Worm (Caenorhabditis elegans) whole organism, young adult: ENCODE data around the gene Y46G5A.8.
A peak's percentile ranks its signal among the peaks of the same experiment; 100 is the strongest.

Source experiments
- B0019.2 ChIP-seq: fragments of 200-800 bp; sonication (Bioruptor generic); conservative IDR thresholded peaks from 2 replicates; pipeline ENCODE4 v1.3.6; 2022; ENCODE audit warnings: missing genetic modification reagents, missing genetic modification characterization, missing compliant biosample characterization
- B0336.3 ChIP-seq: fragments of 200-800 bp; sonication (Bioruptor generic); IDR thresholded peaks from 2 replicates; pipeline ENCODE4 v1.3.6; 2022; ENCODE audit warnings: missing genetic modification characterization, missing compliant biosample characterization
- D2030.7 ChIP-seq: fragments of 200-800 bp; sonication (Bioruptor generic); IDR thresholded peaks from 2 replicates; pipeline ENCODE4 v1.3.6; 2022; ENCODE audit warnings: missing genetic modification reagents, missing genetic modification characterization, missing compliant biosample characterization
- F22D6.2 ChIP-seq: sonication (generic microtip); optimal IDR thresholded peaks from 2 replicates; lab custom pipeline; 2016; ENCODE audit warnings: mild to moderate bottlenecking, missing genetic modification characterization, missing compliant biosample characterization
- F33H1.4 ChIP-seq: fragments of 200-800 bp; sonication (Bioruptor generic); IDR thresholded peaks from 2 replicates; pipeline ENCODE4 v1.3.6; 2022; ENCODE audit warnings: missing genetic modification reagents, missing genetic modification characterization, missing compliant biosample characterization
- F49E8.2 ChIP-seq: sonication (generic microtip); optimal IDR thresholded peaks from 3 replicates; lab custom pipeline; 2017; ENCODE audit warnings: missing genetic modification characterization, mild to moderate bottlenecking, missing compliant biosample characterization, antibody characterized with exemption, moderate library complexity; ENCODE audit not compliant: insufficient read depth
- F52B5.7 ChIP-seq: sonication (generic microtip); optimal IDR thresholded peaks from 2 replicates; lab custom pipeline; 2016; ENCODE audit warnings: mild to moderate bottlenecking, missing genetic modification characterization, missing compliant biosample characterization
- F57A8.1 ChIP-seq: fragments of 200-800 bp; sonication (Bioruptor generic); optimal IDR thresholded peaks from 2 replicates; lab custom pipeline; 2018; ENCODE audit warnings: mild to moderate bottlenecking, missing genetic modification characterization, moderate library complexity, missing compliant biosample characterization
- T26A5.8 ChIP-seq: sonication (generic microtip); optimal IDR thresholded peaks from 2 replicates; lab custom pipeline; 2016; ENCODE audit warnings: missing genetic modification characterization, missing compliant biosample characterization
- Y53F4B.3 ChIP-seq: fragments of 200-800 bp; sonication (Bioruptor generic); IDR thresholded peaks from 2 replicates; pipeline ENCODE4 v1.3.6; 2022; ENCODE audit warnings: missing genetic modification reagents, missing genetic modification characterization, missing compliant biosample characterization
- Y79H2A.3 ChIP-seq: fragments of 200-800 bp; sonication (Bioruptor generic); conservative IDR thresholded peaks from 2 replicates; pipeline ENCODE4 v1.3.6; 2022; ENCODE audit warnings: missing genetic modification reagents, missing genetic modification characterization, missing compliant biosample characterization
- Y95B8A.8 ChIP-seq: fragments of 200-800 bp; sonication (Bioruptor generic); IDR thresholded peaks from 2 replicates; pipeline ENCODE4 v1.3.6; 2022; ENCODE audit warnings: missing genetic modification reagents, missing genetic modification characterization, missing compliant biosample characterization
- ZK185.1 ChIP-seq: sonication (generic microtip); optimal IDR thresholded peaks from 2 replicates; lab custom pipeline; 2016; ENCODE audit warnings: mild to moderate bottlenecking, missing genetic modification characterization, missing compliant biosample characterization; ENCODE audit not compliant: poor library complexity, severe bottlenecking
- ama-1 ChIP-seq, 3 experiments: fragments of 150-350 bp in 1 of 3; sonication (generic microtip) in 2 of 3; optimal IDR thresholded peaks; 2 replicates each; lab custom pipeline; 2014 to 2018; ENCODE audit warnings: missing biosample characterization in 2 of 3, missing genetic modification characterization in 2 of 3, missing genetic modification reagents in 2 of 3
- aptf-2 ChIP-seq: fragments of 200-800 bp; sonication (Bioruptor generic); conservative IDR thresholded peaks from 2 replicates; pipeline ENCODE4 v1.3.6; 2022; ENCODE audit warnings: missing genetic modification reagents, missing genetic modification characterization, missing compliant biosample characterization
- atf-7 ChIP-seq: sonication (generic microtip); optimal IDR thresholded peaks from 2 replicates; lab custom pipeline; 2017; ENCODE audit warnings: mild to moderate bottlenecking, missing genetic modification characterization, missing compliant biosample characterization
- attf-3 ChIP-seq: fragments of 200-800 bp; sonication (Bioruptor generic); conservative IDR thresholded peaks from 2 replicates; pipeline ENCODE4 v1.3.6; 2022; ENCODE audit warnings: missing genetic modification reagents, missing genetic modification characterization, missing compliant biosample characterization
- bed-1 ChIP-seq: fragments of 200-800 bp; sonication (Bioruptor generic); IDR thresholded peaks from 2 replicates; pipeline ENCODE4 v1.3.6; 2022; ENCODE audit warnings: missing genetic modification reagents, missing genetic modification characterization, missing compliant biosample characterization
- ceh-100 ChIP-seq: fragments of 200-800 bp; sonication (Bioruptor generic); IDR thresholded peaks from 2 replicates; pipeline ENCODE4 v1.3.6; 2022; ENCODE audit warnings: missing genetic modification reagents, missing genetic modification characterization, missing compliant biosample characterization
- ceh-91 ChIP-seq: fragments of 200-800 bp; sonication (Bioruptor generic); IDR thresholded peaks from 2 replicates; pipeline ENCODE4 v1.3.6; 2022; ENCODE audit warnings: missing genetic modification reagents, missing genetic modification characterization, missing compliant biosample characterization
- die-1 ChIP-seq: sonication (generic microtip); optimal IDR thresholded peaks from 2 replicates; lab custom pipeline; 2016; ENCODE audit warnings: missing genotype, mild to moderate bottlenecking, missing genetic modification characterization, missing compliant biosample characterization
- dpl-1 ChIP-seq: fragments of 150-350 bp; optimal IDR thresholded peaks from 2 replicates; lab custom pipeline; 2014; ENCODE audit warnings: missing biosample characterization, missing genetic modification reagents, missing genetic modification characterization
- fkh-3 ChIP-seq: sonication (generic microtip); optimal IDR thresholded peaks from 2 replicates; lab custom pipeline; 2016; ENCODE audit warnings: mild to moderate bottlenecking, missing genetic modification characterization, missing compliant biosample characterization
- him-1 ChIP-seq: sonication (generic microtip); optimal IDR thresholded peaks from 2 replicates; lab custom pipeline; 2016; ENCODE audit warnings: missing genotype, missing genetic modification reagents, missing genetic modification characterization, missing compliant biosample characterization
- hmg-1.2 ChIP-seq: fragments of 200-800 bp; sonication (Bioruptor generic); IDR thresholded peaks from 2 replicates; pipeline ENCODE4 v1.3.6; 2022; ENCODE audit warnings: missing genetic modification reagents, missing genetic modification characterization, missing compliant biosample characterization
- lin-35 ChIP-seq, 3 experiments: fragments of 150-350 bp in 2 of 3; sonication (generic microtip) in 1 of 3; optimal IDR thresholded peaks; 2 replicates each; lab custom pipeline; 2014 to 2018; ENCODE audit warnings: missing biosample characterization in 3 of 3, missing genetic modification characterization in 3 of 3, missing genetic modification reagents in 3 of 3
- lin-40 ChIP-seq: sonication (generic microtip); optimal IDR thresholded peaks from 2 replicates; lab custom pipeline; 2016; ENCODE audit warnings: missing genetic modification characterization, mild to moderate bottlenecking, missing compliant biosample characterization, missing genotype, missing genetic modification reagents
- lin-54 ChIP-seq: fragments of 200-800 bp; sonication (Bioruptor generic); optimal IDR thresholded peaks from 2 replicates; lab custom pipeline; 2018; ENCODE audit warnings: mild to moderate bottlenecking, missing genetic modification characterization, missing compliant biosample characterization
- madf-3 ChIP-seq: fragments of 200-800 bp; sonication (Bioruptor generic); IDR thresholded peaks from 2 replicates; pipeline ENCODE4 v1.3.6; 2022; ENCODE audit warnings: missing genetic modification reagents, missing genetic modification characterization, missing compliant biosample characterization
- madf-6 ChIP-seq: fragments of 200-800 bp; sonication (Bioruptor generic); IDR thresholded peaks from 2 replicates; pipeline ENCODE4 v1.3.6; 2022; ENCODE audit warnings: missing genetic modification reagents, missing genetic modification characterization, missing compliant biosample characterization
- madf-8 ChIP-seq: fragments of 200-800 bp; sonication (Bioruptor generic); conservative IDR thresholded peaks from 2 replicates; pipeline ENCODE4 v1.3.6; 2022; ENCODE audit warnings: missing genetic modification reagents, missing genetic modification characterization, missing compliant biosample characterization
- mes-4 ChIP-seq: sonication (generic microtip); optimal IDR thresholded peaks from 2 replicates; lab custom pipeline; 2016; ENCODE audit warnings: missing genotype, missing genetic modification characterization, missing compliant biosample characterization
- nfya-1 ChIP-seq: sonication (generic microtip); optimal IDR thresholded peaks from 2 replicates; lab custom pipeline; 2017; ENCODE audit warnings: antibody characterized with exemption, missing compliant biosample characterization, missing genetic modification characterization, borderline replicate concordance; ENCODE audit not compliant: insufficient read depth
- nfya-2 ChIP-seq: fragments of 200-800 bp; sonication (Bioruptor generic); IDR thresholded peaks from 2 replicates; pipeline ENCODE4 v1.3.6; 2022; ENCODE audit warnings: missing genetic modification reagents, missing genetic modification characterization, missing compliant biosample characterization
- nfyb-1 ChIP-seq: fragments of 200-800 bp; sonication (Bioruptor generic); IDR thresholded peaks from 2 replicates; pipeline ENCODE4 v1.3.6; 2022; ENCODE audit warnings: missing genetic modification reagents, missing genetic modification characterization, missing compliant biosample characterization
- nhr-179 ChIP-seq: sonication (generic microtip); optimal IDR thresholded peaks from 2 replicates; lab custom pipeline; 2016; ENCODE audit warnings: mild to moderate bottlenecking, missing genetic modification characterization, missing compliant biosample characterization
- pbrm-1 ChIP-seq: fragments of 200-800 bp; sonication (Bioruptor generic); IDR thresholded peaks from 2 replicates; pipeline ENCODE4 v1.3.6; 2022; ENCODE audit warnings: missing genetic modification reagents, missing genetic modification characterization, missing compliant biosample characterization
- rpc-1 ChIP-seq, 2 experiments: fragments of 150-350 bp in 1 of 2; sonication (generic microtip) in 1 of 2; optimal IDR thresholded peaks; 2 replicates each; lab custom pipeline; 2014 to 2018; ENCODE audit warnings: missing biosample characterization in 1 of 2, missing genetic modification characterization in 1 of 2, missing genetic modification reagents in 1 of 2, missing genotype in 1 of 2
- sdz-38 ChIP-seq: sonication (generic microtip); optimal IDR thresholded peaks from 2 replicates; lab custom pipeline; 2016; ENCODE audit warnings: missing genotype, missing genetic modification characterization, missing compliant biosample characterization
- snpc-1.1 ChIP-seq: sonication (generic microtip); optimal IDR thresholded peaks from 2 replicates; lab custom pipeline; 2017; ENCODE audit warnings: missing genetic modification characterization, mild to moderate bottlenecking, missing compliant biosample characterization, antibody characterized with exemption, moderate library complexity, missing genotype, missing genetic modification reagents; ENCODE audit not compliant: insufficient read depth
- snpc-1.3 ChIP-seq: sonication (generic microtip); optimal IDR thresholded peaks from 2 replicates; lab custom pipeline; 2017; ENCODE audit warnings: missing genetic modification characterization, mild to moderate bottlenecking, missing compliant biosample characterization, antibody characterized with exemption, moderate library complexity, missing genotype, missing genetic modification reagents; ENCODE audit not compliant: insufficient read depth
- somi-1 ChIP-seq: fragments of 200-800 bp; sonication (Bioruptor generic); optimal IDR thresholded peaks from 2 replicates; lab custom pipeline; 2018; ENCODE audit warnings: mild to moderate bottlenecking, missing genetic modification characterization, missing compliant biosample characterization
- unc-130 ChIP-seq: sonication (generic microtip); optimal IDR thresholded peaks from 2 replicates; lab custom pipeline; 2016; ENCODE audit warnings: missing genetic modification reagents, missing genetic modification characterization, missing compliant biosample characterization
- xnd-1 ChIP-seq: sonication (generic microtip); optimal IDR thresholded peaks from 2 replicates; lab custom pipeline; 2016; ENCODE audit warnings: missing genotype, missing genetic modification reagents, missing genetic modification characterization, missing compliant biosample characterization
- zfh-2 ChIP-seq: fragments of 200-800 bp; sonication (Bioruptor generic); conservative IDR thresholded peaks from 2 replicates; pipeline ENCODE4 v1.3.6; 2022; ENCODE audit warnings: missing genetic modification reagents, missing genetic modification characterization, missing compliant biosample characterization
- ztf-18 ChIP-seq: sonication (generic microtip); optimal IDR thresholded peaks from 2 replicates; lab custom pipeline; 2016; ENCODE audit warnings: missing genotype, mild to moderate bottlenecking, missing genetic modification characterization, missing compliant biosample characterization
- ztf-28 ChIP-seq: fragments of 200-800 bp; sonication (Bioruptor generic); IDR thresholded peaks from 2 replicates; pipeline ENCODE4 v1.3.6; 2022; ENCODE audit warnings: missing genetic modification reagents, missing genetic modification characterization, missing compliant biosample characterization

Gene Y46G5A.8

ce11 chrII:12739306-12739705 lies 16.8 kb upstream of the Y46G5A.8 start (continued):
- TF ChIP-seq B0336.3 (0 out of 2 replicates have a peak, but pooled peaks have one; percentile 18), bed-1 (GFP tag; lab: Robert Waterston, UW) (no peak), ztf-28 (no peak), F57A8.1 (no peak), F22D6.2 (tag; lab: Kevin White, UChicago) (no peak), ceh-91 (peak; percentile 96), sdz-38 (tag; lab: Kevin White, UChicago) (no peak), rpc-1 (optimal IDR thresholded peaks at IDR 0.05; lab: Kevin White, UChicago) (no peak), rpc-1 (tag; optimal IDR thresholded peaks at IDR 0.05; lab: Kevin White, UChicago) (no peak), Y53F4B.3 (GFP tag; lab: Robert Waterston, UW) (peak; percentile 29; the same call in 1 of the 2 replicates), D2030.7 (peak; percentile 95), ama-1 (optimal IDR thresholded peaks at IDR 0.05; lab: Kevin White, UChicago) (no peak), ama-1 (GFP tag; optimal IDR thresholded peaks at IDR 0.05; lab: Kevin White, UChicago) (no peak), snpc-1.1 (tag; lab: Kevin White, UChicago) (peak; percentile 74), madf-8 (peak; percentile 94), pbrm-1 (GFP tag; lab: Robert Waterston, UW) (no peak), ceh-100 (GFP tag; lab: Robert Waterston, UW) (peak; percentile 57; the same call in 1 of the 2 replicates), him-1 (tag; lab: Kevin White, UChicago) (peak; percentile 22), T26A5.8 (tag; lab: Kevin White, UChicago) (no peak), snpc-1.3 (tag; lab: Kevin White, UChicago) (peak; percentile 75), nfya-2 (no peak), madf-3 (GFP tag; lab: Robert Waterston, UW) (peak; percentile 83; the same call in 1 of the 2 replicates), attf-3 (GFP tag; lab: Robert Waterston, UW) (peak; percentile 59), Y79H2A.3 (GFP tag; lab: Robert Waterston, UW) (peak; percentile 78; the same call in 1 of the 2 replicates), nhr-179 (tag; lab: Kevin White, UChicago) (no peak), mes-4 (tag; lab: Kevin White, UChicago) (no peak), lin-40 (no peak), ztf-18 (no peak), F49E8.2 (tag; lab: Kevin White, UChicago) (peak; percentile 76), die-1 (tag; lab: Kevin White, UChicago) (no peak), somi-1 (GFP tag; lab: Kevin White, UChicago) (no peak), fkh-3 (no peak), xnd-1 (peak; percentile 94), zfh-2 (GFP tag; lab: Robert Waterston, UW) (no peak), hmg-1.2 (GFP tag; lab: Robert Waterston, UW) (peak; percentile 56; the same call in 1 of the 2 replicates), Y95B8A.8 (peak; percentile 91), nfyb-1 (GFP tag; lab: Robert Waterston, UW) (no peak), B0019.2 (GFP tag; lab: Robert Waterston, UW) (peak; percentile 85), lin-35 (GFP tag; optimal IDR thresholded peaks at IDR 0.05; lab: Kevin White, UChicago) (peak in 2 of 3 experiments; percentile 12 to 66), lin-54 (GFP tag; lab: Kevin White, UChicago) (peak; percentile 81), F52B5.7 (tag; lab: Kevin White, UChicago) (no peak), dpl-1 (GFP tag; lab: Kevin White, UChicago) (peak; percentile 93), atf-7 (no peak), unc-130 (peak; percentile 56), madf-6 (GFP tag; lab: Robert Waterston, UW) (peak; percentile 98), ZK185.1 (no peak), F33H1.4 (GFP tag; lab: Robert Waterston, UW) (peak; percentile 85), nfya-1 (no peak), aptf-2 (0 out of 2 replicates have a peak, but pooled peaks have one; percentile 50)
